Worm (Caenorhabditis elegans) whole organism, L4/young adult: ENCODE results near the gene W04H10.2.

Experiments used
- W03F9.2 ChIP-seq: fragments of 150-350 bp; optimal IDR thresholded peaks from 2 replicates; lab custom pipeline; 2014; ENCODE audit warnings: missing biosample characterization, missing genetic modification characterization
- him-1 ChIP-seq: sonication (generic microtip); optimal IDR thresholded peaks from 2 replicates; lab custom pipeline; 2016; ENCODE audit warnings: missing genotype, missing genetic modification reagents, missing genetic modification characterization, missing compliant biosample characterization

DNA sequence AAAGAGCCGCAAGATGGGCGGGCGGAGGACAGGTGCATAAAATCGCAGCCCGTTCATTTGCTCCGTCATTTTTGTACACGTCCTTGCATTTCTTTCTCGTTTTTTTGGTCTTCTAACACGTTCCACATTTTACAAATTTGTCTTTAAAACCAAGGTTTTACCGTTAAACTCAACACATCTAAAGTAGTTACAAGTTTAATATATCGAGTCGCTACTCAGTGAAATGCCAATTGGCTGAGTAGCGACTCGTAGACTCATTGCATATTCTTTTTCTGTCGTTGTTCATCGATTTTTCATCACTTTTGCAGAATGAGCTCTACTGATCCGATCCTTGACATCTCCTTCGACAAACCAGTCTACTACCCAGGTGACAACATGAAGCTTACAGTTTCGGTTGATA lies 21.8 kb downstream of the W04H10.2 start, which contains the start of gene arrd-1:
- TF ChIP-seq him-1 (tag; lab: Kevin White, UChicago) = no peak
- no peak for TF ChIP-seq W03F9.2
